Fruit fly (Drosophila melanogaster): ENCODE results near the gene tinc.

Gene tinc

DNA sequence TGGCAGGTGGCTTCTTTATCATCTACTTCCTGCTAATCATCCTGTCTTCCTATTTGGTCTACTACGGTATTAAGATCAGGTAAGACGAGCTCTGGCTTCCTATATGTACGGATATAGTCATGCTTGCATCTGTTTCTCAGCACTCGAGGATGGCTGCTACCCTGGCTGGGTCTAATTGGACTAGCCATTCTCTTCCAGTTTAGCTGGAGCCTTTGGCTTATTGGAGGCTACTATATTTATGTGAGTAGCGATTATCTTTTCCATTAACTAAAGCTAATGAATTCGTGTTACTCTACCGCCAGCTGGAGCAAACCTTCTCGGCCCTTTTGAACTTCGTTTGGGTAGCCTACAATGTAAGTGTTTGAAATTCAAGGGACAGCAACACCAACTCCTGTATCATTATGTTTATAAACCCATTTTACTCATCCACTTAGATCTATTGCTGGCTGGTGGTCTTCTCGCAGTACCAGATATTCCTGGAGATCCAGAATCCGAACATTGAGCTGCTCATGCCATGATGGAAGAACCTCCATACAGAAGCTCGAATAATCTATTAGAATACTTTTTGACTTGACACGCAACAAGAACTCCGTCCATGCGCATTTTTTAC, 15.7 kb upstream of the tinc start:
- TF ChIP-seq cnc (optimal IDR thresholded peaks at IDR 0.05) (no peak), tj (GFP tag; optimal IDR thresholded peaks at IDR 0.05) (no peak), ovo (GFP tag; optimal IDR thresholded peaks at IDR 0.05) (no peak), toe (GFP tag; optimal IDR thresholded peaks at IDR 0.05) (no peak), CG12768 (GFP tag; optimal IDR thresholded peaks at IDR 0.05) (no peak)

- TF ChIP-seq ovo (GFP tag; optimal IDR thresholded peaks at IDR 0.05), result peak; percentile 97
- TF ChIP-seq Clk (GFP tag; optimal IDR thresholded peaks at IDR 0.05), result peak; percentile 95
- peak; percentile 99 for TF ChIP-seq Crg-1 (GFP tag; optimal IDR thresholded peaks at IDR 0.05)
- TF ChIP-seq CG11617 (GFP tag; optimal IDR thresholded peaks at IDR 0.05), result peak; percentile 85
- peak; percentile 93 for TF ChIP-seq toe (GFP tag; optimal IDR thresholded peaks at IDR 0.05)
- peak; percentile 93 for TF ChIP-seq CG7101 (tag; optimal IDR thresholded peaks at IDR 0.05)
- TF ChIP-seq CG14711 (tag; optimal IDR thresholded peaks at IDR 0.05), result peak; percentile 84
- TF ChIP-seq tj (GFP tag; optimal IDR thresholded peaks at IDR 0.05), result peak; percentile 36
- TF ChIP-seq CG33017 (tag; optimal IDR thresholded peaks at IDR 0.05), result peak; percentile 81
- TF ChIP-seq pad (GFP tag; optimal IDR thresholded peaks at IDR 0.05), result peak; percentile 94
- TF ChIP-seq CG7045 (GFP tag; optimal IDR thresholded peaks at IDR 0.05), result peak; percentile 92
- TF ChIP-seq kay (GFP tag; ENCODE audit: borderline replicate concordance), result peak; percentile 97
- TF ChIP-seq cic (GFP tag; optimal IDR thresholded peaks at IDR 0.05), result peak; percentile 80
- peak; percentile 92 for TF ChIP-seq CG5204 (GFP tag; optimal IDR thresholded peaks at IDR 0.05)
- TF ChIP-seq Hr96 (GFP tag; optimal IDR thresholded peaks at IDR 0.05), result peak; percentile 88
- TF ChIP-seq bab1 (GFP tag; optimal IDR thresholded peaks at IDR 0.05), result peak; percentile 39
- peak; percentile 99 for TF ChIP-seq CG1620 (GFP tag; optimal IDR thresholded peaks at IDR 0.05)
- TF ChIP-seq CG12768 (GFP tag; optimal IDR thresholded peaks at IDR 0.05), result peak; percentile 97
- TF ChIP-seq Mnt (GFP tag; optimal IDR thresholded peaks at IDR 0.05), result peak; percentile 93
- TF ChIP-seq cnc (optimal IDR thresholded peaks at IDR 0.05), result no peak
Observed at dm6 chr3R:17798211-17798737, 13.1 kb upstream of the tinc start, which contains the start of gene CG7379. TSS of gene CG7379 (minus strand) at chr3R:17798304.

DNA sequence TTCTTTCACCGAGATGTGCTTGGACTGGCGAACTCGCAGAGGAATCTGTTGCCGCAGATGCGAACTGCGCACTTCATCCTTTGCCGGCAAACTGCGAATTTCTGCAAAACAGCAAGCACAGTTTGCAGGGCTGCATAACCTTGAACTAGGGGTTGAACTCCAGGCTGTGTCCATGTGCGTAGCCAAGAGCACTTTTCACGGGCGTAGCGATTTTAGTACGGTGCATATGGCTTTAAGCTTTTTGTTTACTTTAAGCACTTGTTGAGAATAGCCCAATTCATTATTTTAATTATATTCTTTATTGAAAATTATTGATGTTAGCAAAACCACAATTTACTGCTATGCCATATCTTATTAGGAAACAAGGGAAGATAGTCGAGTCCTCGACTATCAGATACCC, 10.1 kb upstream of the tinc start, which contains the start of gene CG17803:
Gene CG17803, minus strand, starts transcription at position 249 of the 400 bp plus-strand sequence.
- TF ChIP-seq CG1620 (GFP tag; optimal IDR thresholded peaks at IDR 0.05) (no peak), cnc (optimal IDR thresholded peaks at IDR 0.05) (no peak), CG33017 (tag; optimal IDR thresholded peaks at IDR 0.05) (no peak), kay (GFP tag; ENCODE audit: borderline replicate concordance) (no peak), ovo (GFP tag; optimal IDR thresholded peaks at IDR 0.05) (no peak), CG12768 (GFP tag; optimal IDR thresholded peaks at IDR 0.05) (no peak), Clk (GFP tag; optimal IDR thresholded peaks at IDR 0.05) (no peak), tj (GFP tag; optimal IDR thresholded peaks at IDR 0.05) (no peak)

DNA sequence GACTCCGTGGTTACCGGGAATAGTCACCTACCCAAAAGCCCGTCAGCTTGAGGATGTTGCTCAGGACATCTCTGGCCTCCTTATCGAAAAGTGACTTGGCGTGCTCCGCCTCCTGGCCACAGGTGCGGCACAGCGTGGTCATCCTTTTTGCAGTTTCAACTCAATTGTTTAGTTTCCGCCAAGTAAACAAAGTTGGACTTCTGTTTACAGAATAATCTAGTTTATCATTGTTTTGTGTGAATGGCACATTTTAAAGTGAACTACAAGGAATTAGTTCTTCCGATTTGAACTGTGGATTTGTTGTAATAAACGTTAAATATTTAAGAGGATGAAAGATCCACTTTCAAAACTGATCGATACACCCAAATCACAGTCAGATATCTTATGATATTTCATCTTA, 8.3 kb upstream of the tinc start, which contains the start of gene CG17806:
Gene CG17806, minus strand, starts transcription at position 236 of the 400 bp plus-strand sequence.
- peak; percentile 33 for TF ChIP-seq CG7101 (tag; optimal IDR thresholded peaks at IDR 0.05)
- no peak for TF ChIP-seq toe (GFP tag; optimal IDR thresholded peaks at IDR 0.05)
- TF ChIP-seq CG33017 (tag; optimal IDR thresholded peaks at IDR 0.05), result peak; percentile 14
- no peak for TF ChIP-seq ovo (GFP tag; optimal IDR thresholded peaks at IDR 0.05)
- TF ChIP-seq bab1 (GFP tag; optimal IDR thresholded peaks at IDR 0.05), result no peak
- TF ChIP-seq Hr96 (GFP tag; optimal IDR thresholded peaks at IDR 0.05), result no peak
- TF ChIP-seq CG11617 (GFP tag; optimal IDR thresholded peaks at IDR 0.05), result no peak
- TF ChIP-seq CG7045 (GFP tag; optimal IDR thresholded peaks at IDR 0.05), result no peak
- no peak for TF ChIP-seq cnc (optimal IDR thresholded peaks at IDR 0.05)
- TF ChIP-seq CG12768 (GFP tag; optimal IDR thresholded peaks at IDR 0.05), result peak; percentile 38
- TF ChIP-seq CG5204 (GFP tag; optimal IDR thresholded peaks at IDR 0.05), result no peak

DNA sequence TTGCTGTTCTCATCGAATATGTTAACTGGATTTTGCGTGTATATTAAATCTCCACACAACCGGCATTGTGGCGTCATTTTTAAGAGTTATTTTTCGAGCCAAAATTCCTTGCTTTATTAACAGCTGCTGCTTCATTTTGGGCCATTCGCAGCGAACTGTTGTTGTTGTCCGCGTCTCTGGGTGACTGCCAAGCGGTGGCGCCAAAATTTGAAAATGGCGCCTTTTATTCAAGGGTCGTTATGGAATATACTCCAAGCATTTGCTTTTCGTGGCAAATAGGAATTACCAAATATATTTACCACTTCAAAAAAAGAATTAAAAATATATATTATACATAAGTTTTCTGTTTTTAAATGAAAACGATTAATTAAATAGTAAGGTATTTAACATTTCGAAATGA, 6.2 kb upstream of the tinc start, which contains the start of gene Nnk:
Gene Nnk, minus strand, starts transcription at position 158 of the 400 bp plus-strand sequence.
- TF ChIP-seq pad (GFP tag; optimal IDR thresholded peaks at IDR 0.05) (no peak), CG5204 (GFP tag; optimal IDR thresholded peaks at IDR 0.05) (no peak), CG14711 (tag; optimal IDR thresholded peaks at IDR 0.05) (no peak), cic (GFP tag; optimal IDR thresholded peaks at IDR 0.05) (no peak), bab1 (GFP tag; optimal IDR thresholded peaks at IDR 0.05) (no peak), Mnt (GFP tag; optimal IDR thresholded peaks at IDR 0.05) (no peak), kay (GFP tag; ENCODE audit: borderline replicate concordance) (no peak), Clk (GFP tag; optimal IDR thresholded peaks at IDR 0.05) (no peak), tj (GFP tag; optimal IDR thresholded peaks at IDR 0.05) (no peak), ovo (GFP tag; optimal IDR thresholded peaks at IDR 0.05) (no peak), CG1620 (GFP tag; optimal IDR thresholded peaks at IDR 0.05) (no peak), Hr96 (GFP tag; optimal IDR thresholded peaks at IDR 0.05) (no peak), CG7101 (tag; optimal IDR thresholded peaks at IDR 0.05) (no peak)

- no peak for TF ChIP-seq CG7045 (GFP tag; optimal IDR thresholded peaks at IDR 0.05)
- no peak for TF ChIP-seq CG11617 (GFP tag; optimal IDR thresholded peaks at IDR 0.05)
- TF ChIP-seq pad (GFP tag; optimal IDR thresholded peaks at IDR 0.05), result peak; percentile 3
- TF ChIP-seq CG5204 (GFP tag; optimal IDR thresholded peaks at IDR 0.05), result no peak
- TF ChIP-seq bab1 (GFP tag; optimal IDR thresholded peaks at IDR 0.05), result peak; percentile 6
- TF ChIP-seq Mnt (GFP tag; optimal IDR thresholded peaks at IDR 0.05), result no peak
- TF ChIP-seq ovo (GFP tag; optimal IDR thresholded peaks at IDR 0.05), result peak; percentile 7
- TF ChIP-seq toe (GFP tag; optimal IDR thresholded peaks at IDR 0.05), result no peak
- TF ChIP-seq CG1620 (GFP tag; optimal IDR thresholded peaks at IDR 0.05), result no peak
Observed at dm6 chr3R:17807035-17807606, 4.2 kb upstream of the tinc start, which contains the start of gene CG17801. TSS of gene CG17801 (minus strand) at chr3R:17807085.

All from whole organism, adult.